Fruit fly (Drosophila melanogaster): ENCODE results near the gene CG13678.

- TF ChIP-seq Rfx (GFP tag; IDR thresholded peaks at IDR 0.05) (no peak), dan (GFP tag; IDR thresholded peaks at IDR 0.05) (no peak)
Measured at dm6 chr3L:8214980-8215379, 7.0 kb upstream of the CG13678 start, which contains the start of gene CG8012.

All from whole organism, embryonic.